Fruit fly (Drosophila melanogaster) whole organism, prepupa: ENCODE measurements around the gene CG5535.

Experiments
- CG3032 ChIP-seq: fragments of 200-800 bp; optimal IDR thresholded peaks from 2 replicates; lab custom pipeline; 2019; ENCODE audit warnings: missing biosample characterization, mild to moderate bottlenecking, missing genetic modification characterization, moderate library complexity
- CG8319 ChIP-seq: fragments of 200-800 bp; sonication (Bioruptor generic); optimal IDR thresholded peaks from 3 replicates; lab custom pipeline; 2016; ENCODE audit warnings: missing biosample characterization, missing genetic modification characterization
- Eip75B ChIP-seq: fragments of 200-800 bp; sonication (Bioruptor generic); optimal IDR thresholded peaks from 3 replicates; lab custom pipeline; 2016; ENCODE audit warnings: missing biosample characterization, missing genetic modification characterization
- Eip93F ChIP-seq: fragments of 200-800 bp; sonication (Bioruptor generic); optimal IDR thresholded peaks from 2 replicates; lab custom pipeline; 2016; ENCODE audit warnings: missing biosample characterization, mild to moderate bottlenecking, missing genetic modification characterization
- Hr4 ChIP-seq: fragments of 200-800 bp; sonication (Bioruptor generic); optimal IDR thresholded peaks from 3 replicates; lab custom pipeline; 2016; ENCODE audit warnings: missing biosample characterization, missing genetic modification characterization
- Lpt ChIP-seq: fragments of 200-800 bp; sonication (Bioruptor generic); optimal IDR thresholded peaks from 3 replicates; lab custom pipeline; 2016; ENCODE audit warnings: missing biosample characterization, missing genetic modification characterization
- OdsH ChIP-seq: fragments of 200-800 bp; sonication (Bioruptor generic); optimal IDR thresholded peaks from 3 replicates; lab custom pipeline; 2016; ENCODE audit warnings: missing biosample characterization, missing genetic modification characterization
- acj6 ChIP-seq: fragments of 200-800 bp; sonication (Bioruptor generic); optimal IDR thresholded peaks from 3 replicates; lab custom pipeline; 2016; ENCODE audit warnings: missing biosample characterization, missing genetic modification characterization
- eg ChIP-seq: fragments of 200-800 bp; sonication (Bioruptor generic); IDR thresholded peaks from 3 replicates; pipeline ENCODE4 v1.3.6; 2022; ENCODE audit warnings: missing biosample characterization, missing genetic modification characterization
- esn ChIP-seq: fragments of 200-800 bp; sonication (Bioruptor generic); optimal IDR thresholded peaks from 2 replicates; lab custom pipeline; 2016; ENCODE audit warnings: missing biosample characterization, mild to moderate bottlenecking, missing genetic modification characterization, moderate library complexity
- fd59A ChIP-seq: fragments of 200-800 bp; sonication (Bioruptor generic); optimal IDR thresholded peaks from 2 replicates; lab custom pipeline; 2017; ENCODE audit warnings: missing biosample characterization, mild to moderate bottlenecking, missing genetic modification characterization, missing genetic modification reagents
- salr ChIP-seq, 2 experiments: fragments of 200-800 bp; sonication (Bioruptor generic); optimal IDR thresholded peaks; 3 replicates each; lab custom pipeline; 2016 to 2018; ENCODE audit warnings: missing biosample characterization in 2 of 2, missing genetic modification characterization in 2 of 2, mild to moderate bottlenecking in 1 of 2
- vri ChIP-seq: fragments of 200-800 bp; sonication (Bioruptor generic); optimal IDR thresholded peaks from 3 replicates; lab custom pipeline; 2016; ENCODE audit warnings: missing biosample characterization, mild to moderate bottlenecking, missing genetic modification characterization

DNA sequence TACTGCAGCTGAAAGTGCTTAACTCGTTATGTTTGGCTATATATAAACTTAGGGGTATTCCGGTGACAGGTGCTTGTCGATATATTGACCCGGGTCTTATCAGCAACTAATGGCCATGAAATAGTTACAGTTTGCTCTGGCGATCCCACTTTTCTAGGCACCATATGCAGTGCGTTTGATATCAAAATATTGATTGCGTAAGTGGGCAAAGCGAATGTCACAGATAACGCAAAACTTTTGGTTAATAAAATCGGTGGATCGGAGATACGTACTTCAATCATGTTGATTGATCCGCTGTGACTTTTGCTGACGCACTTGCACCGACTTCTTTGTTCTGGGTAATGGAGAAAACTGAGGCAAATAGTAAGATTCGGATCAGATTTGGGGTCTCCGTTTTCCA, 48.0 kb upstream of the CG5535 start:
- TF ChIP-seq fd59A: no peak
- no peak for TF ChIP-seq Lpt
- TF ChIP-seq salr (GFP tag; optimal IDR thresholded peaks at IDR 0.05; lab: Kevin White, UChicago): no peak
- TF ChIP-seq CG3032: no peak
- no peak for TF ChIP-seq Hr4 (GFP tag; lab: Kevin White, UChicago)
- no peak for TF ChIP-seq OdsH (GFP tag; lab: Kevin White, UChicago)
- TF ChIP-seq Eip75B (GFP tag; lab: Kevin White, UChicago): no peak
- TF ChIP-seq acj6 (GFP tag; lab: Kevin White, UChicago): no peak
- TF ChIP-seq esn (GFP tag; lab: Kevin White, UChicago): no peak
- no peak for TF ChIP-seq CG8319
- no peak for TF ChIP-seq vri (GFP tag; lab: Kevin White, UChicago)
- no peak for TF ChIP-seq Eip93F (GFP tag; lab: Kevin White, UChicago)
- no peak for TF ChIP-seq eg (GFP tag; lab: Robert Waterston, UW)
